Fruit fly (Drosophila melanogaster) whole organism, adult: Measurements from ENCODE around the gene Pez.

ENCODE experiments used
- CG11617 ChIP-seq: fragments of 200-800 bp; sonication (Bioruptor generic); optimal IDR thresholded peaks from 2 replicates; lab custom pipeline; 2017; ENCODE audit warnings: mild to moderate bottlenecking, missing biosample characterization, missing genetic modification reagents, missing genetic modification characterization
- CG12768 ChIP-seq: fragments of 200-800 bp; sonication (Bioruptor generic); optimal IDR thresholded peaks from 2 replicates; lab custom pipeline; 2017; ENCODE audit warnings: missing biosample characterization, missing genetic modification characterization, mild to moderate bottlenecking, moderate library complexity, missing genetic modification reagents
- CG1620 ChIP-seq: fragments of 200-800 bp; sonication (Bioruptor generic); optimal IDR thresholded peaks from 2 replicates; lab custom pipeline; 2016; ENCODE audit warnings: missing biosample characterization, missing genetic modification characterization
- CG33017 ChIP-seq: fragments of 200-800 bp; sonication (Bioruptor generic); optimal IDR thresholded peaks from 2 replicates; lab custom pipeline; 2018; ENCODE audit warnings: missing biosample characterization, mild to moderate bottlenecking, missing genetic modification characterization, moderate library complexity
- CG5204 ChIP-seq: fragments of 200-800 bp; sonication (Bioruptor generic); optimal IDR thresholded peaks from 2 replicates; lab custom pipeline; 2016; ENCODE audit warnings: missing biosample characterization, missing genetic modification characterization
- CG7101 ChIP-seq: fragments of 200-800 bp; sonication (Bioruptor generic); optimal IDR thresholded peaks from 2 replicates; lab custom pipeline; 2018; ENCODE audit warnings: missing biosample characterization, mild to moderate bottlenecking, missing genetic modification characterization, moderate library complexity
- Clk ChIP-seq: fragments of 200-800 bp; sonication (Bioruptor generic); optimal IDR thresholded peaks from 2 replicates; lab custom pipeline; 2017; ENCODE audit warnings: missing biosample characterization, missing genetic modification characterization
- Crg-1 ChIP-seq: fragments of 200-800 bp; sonication (Bioruptor generic); optimal IDR thresholded peaks from 2 replicates; lab custom pipeline; 2016; ENCODE audit warnings: missing biosample characterization, missing genetic modification characterization
- Hr96 ChIP-seq: fragments of 200-800 bp; sonication (Bioruptor generic); optimal IDR thresholded peaks from 2 replicates; lab custom pipeline; 2016; ENCODE audit warnings: missing biosample characterization, missing genetic modification characterization
- Mnt ChIP-seq: fragments of 200-800 bp; sonication (Bioruptor generic); optimal IDR thresholded peaks from 2 replicates; lab custom pipeline; 2016; ENCODE audit warnings: missing biosample characterization, mild to moderate bottlenecking, missing genetic modification characterization
- cic ChIP-seq: fragments of 200-800 bp; sonication (Bioruptor generic); optimal IDR thresholded peaks from 2 replicates; lab custom pipeline; 2017; ENCODE audit warnings: missing biosample characterization, mild to moderate bottlenecking, missing genetic modification characterization, moderate library complexity
- cnc ChIP-seq, 2 experiments: fragments of >200 bp; optimal IDR thresholded peaks; 2 replicates each; lab custom pipeline; 2017
- kay ChIP-seq: fragments of 200-800 bp; sonication (Bioruptor generic); peaks from one replicate; lab custom pipeline; 2016; ENCODE audit warnings: missing biosample characterization, missing genetic modification characterization, borderline replicate concordance
- ovo ChIP-seq: fragments of 200-800 bp; sonication (Bioruptor generic); optimal IDR thresholded peaks from 2 replicates; lab custom pipeline; 2016; ENCODE audit warnings: missing biosample characterization, missing genetic modification characterization
- pad ChIP-seq: fragments of 200-800 bp; sonication (Bioruptor generic); optimal IDR thresholded peaks from 3 replicates; lab custom pipeline; 2017; ENCODE audit warnings: missing biosample characterization, missing genetic modification characterization, mild to moderate bottlenecking, moderate library complexity, missing genetic modification reagents
- tj ChIP-seq: fragments of 200-800 bp; sonication (Bioruptor generic); optimal IDR thresholded peaks from 3 replicates; lab custom pipeline; 2017; ENCODE audit warnings: missing biosample characterization, mild to moderate bottlenecking, missing genetic modification characterization, moderate library complexity
- toe ChIP-seq: fragments of 200-800 bp; sonication (Bioruptor generic); optimal IDR thresholded peaks from 2 replicates; lab custom pipeline; 2016; ENCODE audit warnings: missing biosample characterization, missing genetic modification characterization

Pez gene

DNA sequence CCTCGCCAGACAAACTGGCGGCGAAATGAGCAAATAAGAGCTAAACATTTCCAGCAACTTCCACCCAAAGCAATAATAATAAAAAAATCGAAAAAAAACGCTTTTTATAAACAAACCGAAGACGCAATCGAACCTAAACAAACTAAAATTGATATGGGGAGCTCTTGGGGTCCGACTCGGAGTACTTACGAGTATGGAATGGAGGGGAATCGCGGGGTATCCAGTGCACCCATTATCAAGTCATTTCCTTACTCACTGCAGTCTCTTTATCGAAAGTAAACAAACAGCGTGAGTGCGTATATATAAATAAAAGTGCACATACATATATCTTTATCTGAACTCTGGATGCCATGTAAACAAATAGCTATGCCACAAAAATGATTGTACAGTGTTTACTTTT, 46.9 kb downstream of the Pez start:
- TF ChIP-seq Clk (GFP tag; lab: Kevin White, UChicago) (no peak), CG12768 (GFP tag; lab: Kevin White, UChicago) (peak; percentile 19), kay (peak; percentile 95), cic (GFP tag; lab: Kevin White, UChicago) (peak; percentile 71), Mnt (GFP tag; lab: Kevin White, UChicago) (no peak), Hr96 (GFP tag; lab: Kevin White, UChicago) (peak; percentile 24)

DNA sequence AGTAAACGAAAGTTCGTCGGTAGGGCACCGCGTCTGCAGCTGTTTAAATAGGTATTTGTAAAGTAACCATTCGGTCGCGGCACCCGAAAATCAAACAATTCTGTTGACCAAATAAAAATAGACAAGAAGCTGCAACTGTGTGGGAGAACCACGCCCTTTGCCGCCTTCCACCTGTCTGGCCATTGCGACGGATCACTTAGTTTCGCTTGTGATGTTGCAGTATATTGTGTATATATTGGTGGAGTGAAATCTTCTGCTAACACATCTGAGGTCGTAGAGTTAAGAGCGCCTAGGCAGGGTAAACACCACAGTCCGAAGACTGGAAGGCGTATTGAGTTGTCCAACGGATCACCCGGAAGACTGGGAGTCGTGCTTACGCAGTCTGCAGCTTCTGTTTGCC, 55.1 kb downstream of the Pez start:
- no peak for TF ChIP-seq Mnt (GFP tag; lab: Kevin White, UChicago)
- no peak for TF ChIP-seq CG7101 (tag; lab: Kevin White, UChicago)
- TF ChIP-seq Crg-1 (GFP tag; lab: Kevin White, UChicago): no peak
- no peak for TF ChIP-seq CG5204
- no peak for TF ChIP-seq pad (GFP tag; lab: Kevin White, UChicago)
- TF ChIP-seq cic (GFP tag; lab: Kevin White, UChicago): no peak
- TF ChIP-seq CG1620 (GFP tag; lab: Kevin White, UChicago): no peak
- no peak for TF ChIP-seq CG33017
- no peak for TF ChIP-seq Clk (GFP tag; lab: Kevin White, UChicago)
- no peak for TF ChIP-seq toe (GFP tag; lab: Kevin White, UChicago)
- TF ChIP-seq ovo: no peak
- TF ChIP-seq CG11617: no peak
- no peak for TF ChIP-seq cnc (optimal IDR thresholded peaks at IDR 0.05; lab: Kevin White, UChicago)
- no peak for TF ChIP-seq tj
